Fruit fly (Drosophila melanogaster) whole organism, embryonic: ENCODE data around the gene CG15145.

Source experiments
- CG10209 ChIP-seq: fragments of 200-800 bp; sonication (Bioruptor generic); optimal IDR thresholded peaks from 3 replicates; lab custom pipeline; 2017; ENCODE audit warnings: missing biosample characterization, mild to moderate bottlenecking, missing genetic modification characterization, missing genetic modification reagents
- CG1024 ChIP-seq: fragments of 200-800 bp; sonication (Bioruptor generic); IDR thresholded peaks from 2 replicates; pipeline ENCODE4 v1.3.6; 2022; ENCODE audit warnings: missing biosample characterization, missing genetic modification characterization
- CG10959 ChIP-seq: fragments of 200-800 bp; sonication (Bioruptor generic); IDR thresholded peaks from 2 replicates; pipeline ENCODE4 v1.3.6; 2022; ENCODE audit warnings: missing biosample characterization, missing genetic modification characterization
- CG11504 ChIP-seq: fragments of 200-800 bp; sonication (Bioruptor generic); optimal IDR thresholded peaks from 3 replicates; lab custom pipeline; 2019; ENCODE audit warnings: missing biosample characterization, mild to moderate bottlenecking, missing genetic modification characterization, moderate library complexity
- CG14667 ChIP-seq: fragments of 200-800 bp; sonication (Bioruptor generic); IDR thresholded peaks from 2 replicates; pipeline ENCODE4 v1.3.6; 2022; ENCODE audit warnings: missing biosample characterization, missing genetic modification characterization
- CG15479 ChIP-seq: fragments of 200-800 bp; sonication (Bioruptor generic); optimal IDR thresholded peaks from 3 replicates; lab custom pipeline; 2019; ENCODE audit warnings: missing biosample characterization, mild to moderate bottlenecking, missing genetic modification characterization, moderate library complexity
- CG16813 ChIP-seq: fragments of 200-800 bp; sonication (Bioruptor generic); IDR thresholded peaks from 3 replicates; pipeline ENCODE4 v1.3.6; 2022; ENCODE audit warnings: missing biosample characterization, missing genetic modification characterization; ENCODE audit not compliant: partially characterized antibody
- CG16863 ChIP-seq: fragments of 200-800 bp; sonication (Bioruptor generic); optimal IDR thresholded peaks from 3 replicates; lab custom pipeline; 2016; ENCODE audit warnings: missing biosample characterization, missing genetic modification characterization
- CG18262 ChIP-seq: fragments of 200-800 bp; optimal IDR thresholded peaks from 3 replicates; lab custom pipeline; 2019; ENCODE audit warnings: missing biosample characterization, mild to moderate bottlenecking, missing genetic modification characterization, moderate library complexity
- CG32772 ChIP-seq: fragments of 200-800 bp; sonication (Bioruptor generic); IDR thresholded peaks from 2 replicates; pipeline ENCODE4 v1.3.6; 2022; ENCODE audit warnings: missing biosample characterization, missing genetic modification characterization
- CG3726 ChIP-seq: fragments of 200-800 bp; sonication (Bioruptor generic); IDR thresholded peaks from 3 replicates; pipeline ENCODE4, ENCODE4 v1.3.6; 2022; ENCODE audit warnings: missing biosample characterization, missing genetic modification characterization
- CG4282 ChIP-seq: fragments of 200-800 bp; sonication (Bioruptor generic); optimal IDR thresholded peaks from 2 replicates; lab custom pipeline; 2016; ENCODE audit warnings: missing biosample characterization, missing genetic modification characterization
- CG5180 ChIP-seq: fragments of 200-800 bp; sonication (Bioruptor generic); optimal IDR thresholded peaks from 3 replicates; lab custom pipeline; 2017; ENCODE audit warnings: missing biosample characterization, missing genetic modification characterization, mild to moderate bottlenecking, moderate library complexity, missing genetic modification reagents
- CG6272 ChIP-seq: fragments of 200-800 bp; sonication (Bioruptor generic); IDR thresholded peaks from 2 replicates; pipeline ENCODE4 v1.3.6; 2022; ENCODE audit warnings: missing biosample characterization, missing genetic modification characterization
- CG6813 ChIP-seq: fragments of 200-800 bp; sonication (Bioruptor generic); optimal IDR thresholded peaks from 2 replicates; lab custom pipeline; 2017; ENCODE audit warnings: missing biosample characterization, missing genetic modification characterization, mild to moderate bottlenecking, moderate library complexity, missing genetic modification reagents
- CG8924 ChIP-seq: fragments of 200-800 bp; optimal IDR thresholded peaks from 3 replicates; lab custom pipeline; 2019; ENCODE audit warnings: missing biosample characterization, mild to moderate bottlenecking, missing genetic modification characterization, moderate library complexity
- CG9797 ChIP-seq: fragments of 200-800 bp; sonication (Bioruptor generic); optimal IDR thresholded peaks from 3 replicates; lab custom pipeline; 2018; ENCODE audit warnings: missing biosample characterization, mild to moderate bottlenecking, missing genetic modification characterization
- CoRest ChIP-seq: fragments of 200-800 bp; sonication (Bioruptor generic); optimal IDR thresholded peaks from 3 replicates; lab custom pipeline; 2018; ENCODE audit warnings: missing biosample characterization, mild to moderate bottlenecking, missing genetic modification characterization, moderate library complexity
- Deaf1 ChIP-seq: fragments of 200-800 bp; optimal IDR thresholded peaks from 3 replicates; lab custom pipeline; 2019; ENCODE audit warnings: missing biosample characterization, mild to moderate bottlenecking, missing genetic modification characterization, moderate library complexity
- Doc3 ChIP-seq: fragments of 200-800 bp; sonication (Bioruptor generic); IDR thresholded peaks from 3 replicates; pipeline ENCODE4 v1.3.6; 2022; ENCODE audit warnings: missing biosample characterization, missing genetic modification characterization; ENCODE audit not compliant: partially characterized antibody
- HmgD ChIP-seq: fragments of 200-800 bp; sonication (Bioruptor generic); optimal IDR thresholded peaks from 3 replicates; lab custom pipeline; 2016; ENCODE audit warnings: missing biosample characterization, missing genetic modification characterization
- Hr3 ChIP-seq: fragments of 200-800 bp; sonication (Bioruptor generic); optimal IDR thresholded peaks from 3 replicates; lab custom pipeline; 2016; ENCODE audit warnings: missing biosample characterization, missing genetic modification characterization
- Lpt ChIP-seq: fragments of >200 bp; optimal IDR thresholded peaks from 2 replicates; lab custom pipeline; 2018; ENCODE audit warnings: missing biosample characterization, missing genetic modification characterization
- Nf-YC ChIP-seq: fragments of 200-800 bp; optimal IDR thresholded peaks from 3 replicates; lab custom pipeline; 2019; ENCODE audit warnings: missing biosample characterization, mild to moderate bottlenecking, missing genetic modification characterization, moderate library complexity
- Rfx ChIP-seq: fragments of 200-800 bp; sonication (Bioruptor generic); IDR thresholded peaks from 2 replicates; pipeline ENCODE4 v1.3.6; 2022; ENCODE audit warnings: missing biosample characterization, missing genetic modification characterization
- Spps ChIP-seq: fragments of 200-800 bp; sonication (Bioruptor generic); optimal IDR thresholded peaks from 2 replicates; lab custom pipeline; 2018; ENCODE audit warnings: missing biosample characterization, mild to moderate bottlenecking, missing genetic modification characterization
- TFAM ChIP-seq: fragments of 200-800 bp; sonication (Bioruptor generic); optimal IDR thresholded peaks from 2 replicates; lab custom pipeline; 2017; ENCODE audit warnings: missing biosample characterization, missing genetic modification characterization, inconsistent platforms
- Tbp ChIP-seq: fragments of >200 bp; optimal IDR thresholded peaks from 2 replicates; lab custom pipeline; 2018; ENCODE audit warnings: missing biosample characterization, missing genetic modification characterization
- ac ChIP-seq: fragments of 200-800 bp; sonication (Bioruptor generic); optimal IDR thresholded peaks from 3 replicates; lab custom pipeline; 2017; ENCODE audit warnings: missing biosample characterization, mild to moderate bottlenecking, missing genetic modification characterization
- bowl ChIP-seq: fragments of 200-800 bp; sonication (Bioruptor generic); IDR thresholded peaks from 2 replicates; pipeline ENCODE4 v1.3.6; 2022; ENCODE audit warnings: missing biosample characterization, missing genetic modification characterization
- dmrt11E ChIP-seq: fragments of 200-800 bp; sonication (Bioruptor generic); optimal IDR thresholded peaks from 3 replicates; lab custom pipeline; 2018; ENCODE audit warnings: missing biosample characterization, mild to moderate bottlenecking, missing genetic modification characterization, moderate library complexity
- dpn ChIP-seq, 2 experiments: fragments of 200-800 bp; sonication (Bioruptor generic); optimal IDR thresholded peaks; 3 replicates each; lab custom pipeline; 2016; ENCODE audit warnings: missing biosample characterization in 2 of 2, missing genetic modification characterization in 2 of 2
- ems ChIP-seq: fragments of 200-800 bp; sonication (Bioruptor generic); optimal IDR thresholded peaks from 3 replicates; lab custom pipeline; 2016; ENCODE audit warnings: missing biosample characterization, missing genetic modification characterization
- fru ChIP-seq: fragments of >200 bp; optimal IDR thresholded peaks from 2 replicates; lab custom pipeline; 2017
- hbn ChIP-seq: fragments of 200-800 bp; sonication (Bioruptor generic); IDR thresholded peaks from 2 replicates; pipeline ENCODE4 v1.3.6; 2022; ENCODE audit warnings: missing biosample characterization, missing genetic modification characterization; ENCODE audit not compliant: partially characterized antibody
- her ChIP-seq: fragments of 200-800 bp; sonication (Bioruptor generic); optimal IDR thresholded peaks from 2 replicates; lab custom pipeline; 2016; ENCODE audit warnings: missing biosample characterization, missing genetic modification characterization
- jumu ChIP-seq: fragments of 200-800 bp; sonication (Bioruptor generic); optimal IDR thresholded peaks from 3 replicates; lab custom pipeline; 2016; ENCODE audit warnings: missing biosample characterization, missing genetic modification characterization
- lov ChIP-seq, 2 experiments: fragments of 200-800 bp in 1 of 2; fragments of >200 bp in 1 of 2; sonication (Bioruptor generic) in 1 of 2; IDR thresholded peaks in 1 of 2; optimal IDR thresholded peaks in 1 of 2; 2 replicates in 1 of 2; 3 replicates in 1 of 2; pipeline versions ENCODE4 v1.3.6 to Lab custom; 2017 to 2022; ENCODE audit warnings: missing biosample characterization in 1 of 2, missing genetic modification characterization in 1 of 2
- luna ChIP-seq: fragments of 200-800 bp; sonication (Bioruptor generic); optimal IDR thresholded peaks from 2 replicates; lab custom pipeline; 2016; ENCODE audit warnings: missing biosample characterization, missing genetic modification characterization
- mam ChIP-seq: fragments of 200-800 bp; sonication (Bioruptor generic); optimal IDR thresholded peaks from 3 replicates; lab custom pipeline; 2016; ENCODE audit warnings: missing biosample characterization, missing genetic modification characterization
- oc ChIP-seq: fragments of 200-800 bp; sonication (Bioruptor generic); optimal IDR thresholded peaks from 2 replicates; lab custom pipeline; 2018; ENCODE audit warnings: missing biosample characterization, mild to moderate bottlenecking, missing genetic modification characterization, moderate library complexity
- odd ChIP-seq: fragments of 200-800 bp; sonication (Bioruptor generic); optimal IDR thresholded peaks from 2 replicates; lab custom pipeline; 2017; ENCODE audit warnings: missing biosample characterization, mild to moderate bottlenecking, missing genetic modification characterization
- p53 ChIP-seq: fragments of 200-800 bp; sonication (Bioruptor generic); optimal IDR thresholded peaks from 2 replicates; lab custom pipeline; 2016; ENCODE audit warnings: missing biosample characterization, missing genetic modification characterization
- ranshi ChIP-seq: fragments of 200-800 bp; sonication (Bioruptor generic); IDR thresholded peaks from 2 replicates; pipeline ENCODE4 v1.3.6; 2022; ENCODE audit warnings: missing biosample characterization, missing genetic modification characterization
- run ChIP-seq: fragments of 200-800 bp; sonication (Bioruptor generic); optimal IDR thresholded peaks from 3 replicates; lab custom pipeline; 2018; ENCODE audit warnings: missing biosample characterization, mild to moderate bottlenecking, missing genetic modification characterization
- sd ChIP-seq: fragments of 200-800 bp; sonication (Bioruptor generic); optimal IDR thresholded peaks from 3 replicates; lab custom pipeline; 2018; ENCODE audit warnings: missing biosample characterization, mild to moderate bottlenecking, missing genetic modification characterization, moderate library complexity
- stc ChIP-seq: fragments of 200-800 bp; sonication (Bioruptor generic); IDR thresholded peaks from 2 replicates; pipeline ENCODE4 v1.3.6; 2022; ENCODE audit warnings: missing biosample characterization, missing genetic modification characterization
- sug ChIP-seq: fragments of 200-800 bp; optimal IDR thresholded peaks from 2 replicates; lab custom pipeline; 2019; ENCODE audit warnings: missing biosample characterization, mild to moderate bottlenecking, missing genetic modification characterization, moderate library complexity
- ttk ChIP-seq: fragments of 200-800 bp; sonication (Bioruptor generic); IDR thresholded peaks from 2 replicates; pipeline ENCODE4 v2.1.2; 2022; ENCODE audit warnings: missing biosample characterization, missing genetic modification characterization
- vnd ChIP-seq: fragments of 200-800 bp; sonication (Bioruptor generic); IDR thresholded peaks from 3 replicates; pipeline ENCODE4 v1.3.6; 2022; ENCODE audit warnings: missing biosample characterization, missing genetic modification characterization; ENCODE audit not compliant: partially characterized antibody

Gene CG15145

DNA sequence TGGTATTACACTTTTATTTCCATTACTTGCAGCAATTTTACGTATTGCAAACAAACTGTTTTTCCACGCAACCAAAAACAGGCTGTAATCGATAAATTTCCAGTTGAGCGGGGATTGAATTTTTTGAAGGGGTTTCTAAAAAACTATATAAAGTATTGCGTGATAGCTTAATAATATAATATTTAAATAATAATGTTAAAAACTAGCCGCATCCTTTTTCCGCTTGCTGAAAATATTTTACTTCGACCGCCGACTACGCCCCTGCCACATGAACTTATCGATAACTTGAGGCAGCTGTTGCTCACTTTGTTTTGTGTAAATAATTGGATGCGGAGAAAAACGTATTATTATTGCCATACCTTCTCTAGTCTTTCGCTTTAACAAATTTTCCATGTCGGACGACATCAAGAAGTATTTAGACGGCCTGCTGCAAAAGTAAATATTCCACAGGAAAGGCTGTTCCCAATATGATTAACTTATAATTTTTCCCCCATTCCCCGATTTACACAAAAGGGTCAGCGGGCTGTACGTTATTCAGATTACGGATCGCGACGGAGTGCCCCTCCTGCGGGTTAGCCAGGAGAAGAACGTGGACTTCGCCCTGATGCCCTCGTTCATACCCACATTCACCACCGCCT, 51.0 kb downstream of the CG15145 start, which contains the start of the genes fws and Lamtor3 (continued):
- TF ChIP-seq CG16813 = peak; percentile 52
- TF ChIP-seq TFAM (GFP tag; lab: Kevin White, UChicago) = peak; percentile 70
- no peak for TF ChIP-seq HmgD (GFP tag; lab: Kevin White, UChicago)
- peak; percentile 98 for TF ChIP-seq CG3726
- peak; percentile 86 for TF ChIP-seq ac (GFP tag; lab: Kevin White, UChicago)
- TF ChIP-seq CG11504 (tag; lab: Kevin White, UChicago) = peak; percentile 95
- TF ChIP-seq Lpt (GFP tag; lab: Kevin White, UChicago) = no peak
- TF ChIP-seq p53 (GFP tag; lab: Kevin White, UChicago) = no peak
- peak; percentile 92 for TF ChIP-seq sd (tag; lab: Kevin White, UChicago)
- TF ChIP-seq ttk (GFP tag; lab: Robert Waterston, UW) = peak; percentile 99
- TF ChIP-seq Spps (tag; lab: Kevin White, UChicago) = peak; percentile 96
- no peak for TF ChIP-seq vnd (GFP tag; lab: Robert Waterston, UW)
- peak; percentile 77 for TF ChIP-seq Deaf1
- peak; percentile 69 for TF ChIP-seq jumu (GFP tag; lab: Kevin White, UChicago)
- peak; percentile 98 for TF ChIP-seq CoRest (tag; lab: Kevin White, UChicago)
- TF ChIP-seq CG10209 = peak; percentile 99
- peak; percentile 44 for TF ChIP-seq CG4282 (GFP tag; lab: Kevin White, UChicago)
- TF ChIP-seq hbn = peak; percentile 27; the same call in 1 of the 2 replicates
- TF ChIP-seq run (tag; lab: Kevin White, UChicago) = peak; percentile 92
- peak; percentile 99 for TF ChIP-seq ranshi (GFP tag; lab: Robert Waterston, UW)
- peak; percentile 68 for TF ChIP-seq Nf-YC (tag; lab: Kevin White, UChicago)
- TF ChIP-seq Rfx (GFP tag; lab: Robert Waterston, UW) = peak; percentile 99
- peak; percentile 99 for TF ChIP-seq CG32772 (GFP tag; lab: Robert Waterston, UW)
- TF ChIP-seq CG9797 = peak; percentile 63
- TF ChIP-seq dmrt11E (tag; lab: Kevin White, UChicago) = peak; percentile 98
- TF ChIP-seq stc = peak; percentile 99
- TF ChIP-seq CG16863 = peak; percentile 80
- peak; percentile 98 for TF ChIP-seq CG8924 (tag; lab: Kevin White, UChicago)
- TF ChIP-seq CG10959 = peak; percentile 96
- TF ChIP-seq fru = no peak
- peak; percentile 99 for TF ChIP-seq CG14667 (GFP tag; lab: Robert Waterston, UW)
- peak; percentile 99 for TF ChIP-seq oc (tag; lab: Kevin White, UChicago)
- TF ChIP-seq CG5180 (GFP tag; lab: Kevin White, UChicago) = peak; percentile 82
- peak; percentile 99 for TF ChIP-seq CG6272 (GFP tag; lab: Robert Waterston, UW)
- peak; percentile 79 to 98 for TF ChIP-seq dpn (GFP tag; optimal IDR thresholded peaks at IDR 0.05; lab: Kevin White, UChicago)
- TF ChIP-seq ems (GFP tag; lab: Kevin White, UChicago) = peak; percentile 90
- TF ChIP-seq Doc3 (GFP tag; lab: Robert Waterston, UW) = peak; percentile 53; the same call in 2 of the 3 replicates
- TF ChIP-seq CG1024 (GFP tag; lab: Robert Waterston, UW) = peak; percentile 95
- no peak for TF ChIP-seq lov (optimal IDR thresholded peaks at IDR 0.05; lab: Kevin White, UChicago)
- peak; percentile 99 for TF ChIP-seq lov (GFP tag; IDR thresholded peaks at IDR 0.05; lab: Robert Waterston, UW)
- TF ChIP-seq Tbp (GFP tag; lab: Kevin White, UChicago) = no peak
- peak; percentile 99 for TF ChIP-seq Hr3 (GFP tag; lab: Kevin White, UChicago)
- TF ChIP-seq mam (GFP tag; lab: Kevin White, UChicago) = peak; percentile 87
- peak; percentile 98 for TF ChIP-seq CG18262 (tag; lab: Kevin White, UChicago)
- TF ChIP-seq luna = peak; percentile 11
- peak; percentile 93 for TF ChIP-seq odd (GFP tag; lab: Kevin White, UChicago)
- TF ChIP-seq her (GFP tag; lab: Kevin White, UChicago) = peak; percentile 28
- peak; percentile 26 for TF ChIP-seq CG15479 (GFP tag; lab: Kevin White, UChicago)
- TF ChIP-seq sug = peak; percentile 84
- peak; percentile 98 for TF ChIP-seq bowl (GFP tag; lab: Robert Waterston, UW)
- peak; percentile 95 for TF ChIP-seq CG6813 (GFP tag; lab: Kevin White, UChicago)
